Worm (Caenorhabditis elegans) whole organism, early embryonic: ENCODE measurements around the gene prp-8.

Experiments used
- F13C5.2 ChIP-seq: sonication (generic microtip); optimal IDR thresholded peaks from 2 replicates; lab custom pipeline; 2017; ENCODE audit warnings: mild to moderate bottlenecking, missing genetic modification characterization, inconsistent platforms, missing compliant biosample characterization
- aly-1 ChIP-seq: sonication (generic microtip); optimal IDR thresholded peaks from 2 replicates; lab custom pipeline; 2016; ENCODE audit warnings: missing genetic modification characterization, missing compliant biosample characterization
- hnd-1 ChIP-seq: sonication (generic microtip); optimal IDR thresholded peaks from 2 replicates; lab custom pipeline; 2016; ENCODE audit warnings: missing genetic modification characterization, missing compliant biosample characterization

ce11 chrIII:8216224-8216623 lies 52.1 kb downstream of the prp-8 start, which contains the start of gene unc-86:
- TF ChIP-seq aly-1 (tag; lab: Kevin White, UChicago) (no peak), F13C5.2 (tag; lab: Kevin White, UChicago) (no peak), hnd-1 (no peak)
